Worm (Caenorhabditis elegans) whole organism, L2 larva: ENCODE results near the gene ZK652.8.

Experiments used
- C34F6.9 ChIP-seq: fragments of 150-350 bp; optimal IDR thresholded peaks from 2 replicates; lab custom pipeline; 2014; ENCODE audit warnings: missing biosample characterization, missing genetic modification characterization
- ZK546.5 ChIP-seq: sonication (generic microtip); optimal IDR thresholded peaks from 2 replicates; lab custom pipeline; 2017; ENCODE audit warnings: missing biosample characterization, missing genetic modification characterization
- aly-2 ChIP-seq: fragments of 150-350 bp; optimal IDR thresholded peaks from 2 replicates; lab custom pipeline; 2014; ENCODE audit warnings: missing biosample characterization, missing genetic modification characterization
- blmp-1 ChIP-seq: sonication (generic microtip); optimal IDR thresholded peaks from 2 replicates; lab custom pipeline; 2017; ENCODE audit warnings: missing genetic modification characterization, mild to moderate bottlenecking, missing compliant biosample characterization, antibody characterized with exemption, moderate library complexity; ENCODE audit not compliant: insufficient read depth
- fos-1 ChIP-seq: fragments of 150-350 bp; optimal IDR thresholded peaks from 2 replicates; lab custom pipeline; 2014; ENCODE audit warnings: missing biosample characterization, missing genetic modification characterization
- lsy-2 ChIP-seq, 2 experiments: fragments of 150-350 bp in 1 of 2; sonication (generic microtip) in 1 of 2; optimal IDR thresholded peaks; 2 replicates each; lab custom pipeline; 2014 to 2017; ENCODE audit warnings: missing biosample characterization in 2 of 2, missing genetic modification characterization in 2 of 2
- mab-5 ChIP-seq: fragments of 150-350 bp; optimal IDR thresholded peaks from 2 replicates; lab custom pipeline; 2014; ENCODE audit warnings: missing biosample characterization, missing genetic modification characterization
- mdl-1 ChIP-seq, 2 experiments: fragments of 150-350 bp in 1 of 2; sonication (generic microtip) in 1 of 2; optimal IDR thresholded peaks; 2 replicates each; lab custom pipeline; 2017; ENCODE audit warnings: missing biosample characterization in 2 of 2, missing genetic modification characterization in 2 of 2
- nhr-10 ChIP-seq: sonication (generic microtip); optimal IDR thresholded peaks from 2 replicates; lab custom pipeline; 2017; ENCODE audit warnings: missing biosample characterization, missing genetic modification characterization
- nhr-11 ChIP-seq: fragments of 150-350 bp; optimal IDR thresholded peaks from 2 replicates; lab custom pipeline; 2014; ENCODE audit warnings: missing biosample characterization, missing genetic modification characterization
- nhr-129 ChIP-seq: fragments of 150-350 bp; optimal IDR thresholded peaks from 2 replicates; lab custom pipeline; 2014; ENCODE audit warnings: missing biosample characterization, missing genetic modification characterization
- nhr-23 ChIP-seq: fragments of 150-350 bp; optimal IDR thresholded peaks from 2 replicates; lab custom pipeline; 2014; ENCODE audit warnings: missing biosample characterization, missing genetic modification reagents, missing genetic modification characterization
- nhr-237 ChIP-seq: fragments of 150-350 bp; optimal IDR thresholded peaks from 2 replicates; lab custom pipeline; 2014; ENCODE audit warnings: missing biosample characterization, missing genetic modification characterization
- nhr-77 ChIP-seq: fragments of 150-350 bp; optimal IDR thresholded peaks from 2 replicates; lab custom pipeline; 2014; ENCODE audit warnings: missing biosample characterization, missing genetic modification characterization
- peb-1 ChIP-seq: fragments of 150-350 bp; optimal IDR thresholded peaks from 2 replicates; lab custom pipeline; 2014; ENCODE audit warnings: missing biosample characterization, missing genetic modification characterization
- sem-4 ChIP-seq: fragments of 150-350 bp; optimal IDR thresholded peaks from 2 replicates; lab custom pipeline; 2014; ENCODE audit warnings: missing biosample characterization, missing genetic modification reagents, missing genetic modification characterization
- sma-3 ChIP-seq: sonication (generic microtip); optimal IDR thresholded peaks from 2 replicates; lab custom pipeline; 2016; ENCODE audit warnings: missing genetic modification reagents, missing genetic modification characterization, missing compliant biosample characterization
- unc-62 ChIP-seq: fragments of 150-350 bp; optimal IDR thresholded peaks from 2 replicates; lab custom pipeline; 2014; ENCODE audit warnings: missing biosample characterization, missing genetic modification reagents, missing genetic modification characterization
- ztf-1 ChIP-seq: fragments of 200-800 bp; sonication (Bioruptor generic); conservative IDR thresholded peaks from 2 replicates; pipeline ENCODE4 v1.3.6; 2022; ENCODE audit warnings: missing genetic modification characterization, missing compliant biosample characterization
- ztf-4 ChIP-seq: fragments of 150-350 bp; optimal IDR thresholded peaks from 2 replicates; lab custom pipeline; 2014; ENCODE audit warnings: missing biosample characterization, missing genetic modification characterization

Gene ZK652.8

DNA sequence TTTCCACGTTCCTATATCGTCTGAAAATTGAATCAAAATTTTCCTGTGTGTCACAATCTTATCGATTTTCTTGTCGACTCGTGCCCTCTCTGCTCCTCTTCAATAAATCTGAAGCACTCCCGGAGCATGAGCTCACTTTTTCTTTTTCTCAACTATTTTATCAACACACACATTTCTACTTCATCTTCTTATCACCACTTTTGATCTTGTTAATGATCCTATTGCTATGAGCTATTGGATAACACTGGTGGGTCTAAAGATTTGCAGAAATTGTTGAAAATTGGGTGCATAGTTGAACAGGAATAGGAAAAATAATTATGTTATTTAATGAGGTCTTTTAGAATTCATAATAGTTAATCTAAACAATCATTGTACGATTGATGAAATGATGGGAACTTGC is 38.2 kb downstream of the ZK652.8 start:
- TF ChIP-seq ZK546.5: no peak
- TF ChIP-seq mab-5 (tag; lab: Kevin White, UChicago): no peak
- no peak for TF ChIP-seq mdl-1 (tag; optimal IDR thresholded peaks at IDR 0.05; lab: Kevin White, UChicago)
- no peak for TF ChIP-seq peb-1 (tag; lab: Kevin White, UChicago)
- no peak for TF ChIP-seq aly-2 (tag; lab: Kevin White, UChicago)
- no peak for TF ChIP-seq sem-4 (tag; lab: Kevin White, UChicago)
- no peak for TF ChIP-seq fos-1 (tag; lab: Kevin White, UChicago)
- no peak for TF ChIP-seq ztf-1 (GFP tag; lab: Robert Waterston, UW)
- TF ChIP-seq lsy-2 (tag; optimal IDR thresholded peaks at IDR 0.05; lab: Kevin White, UChicago): no peak
- TF ChIP-seq ztf-4 (tag; lab: Kevin White, UChicago): no peak
- no peak for TF ChIP-seq nhr-11 (tag; lab: Kevin White, UChicago)
- no peak for TF ChIP-seq sma-3 (GFP tag; lab: Kevin White, UChicago)

DNA sequence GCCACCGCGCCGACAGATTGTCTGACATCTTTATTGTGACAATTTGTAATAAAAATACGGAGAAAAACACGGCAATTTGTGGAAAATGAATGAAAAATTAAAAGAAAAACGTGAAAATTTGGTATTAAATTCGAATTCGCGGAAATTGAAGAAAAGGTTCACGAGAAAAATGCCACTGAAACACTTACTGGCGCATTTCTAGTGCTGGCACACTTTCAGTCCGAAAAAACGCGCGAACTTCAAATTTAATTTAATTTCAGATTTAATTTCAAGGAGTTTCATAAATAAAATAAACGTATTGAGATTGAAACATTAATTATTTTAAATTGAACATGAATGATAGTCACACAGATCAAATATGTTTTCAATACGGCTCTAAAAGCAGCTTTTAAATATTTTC is 48.1 kb downstream of the ZK652.8 start, which contains the start of gene cyk-7:
TSS of gene cyk-7 (minus strand) at position 99 of the 400 bp plus-strand sequence.
- TF ChIP-seq blmp-1 (tag; lab: Kevin White, UChicago) (no peak), nhr-237 (tag; lab: Kevin White, UChicago) (no peak), lsy-2 (tag; optimal IDR thresholded peaks at IDR 0.05; lab: Kevin White, UChicago) (peak in 1 of 2 experiments; percentile 37), nhr-77 (tag; lab: Kevin White, UChicago) (no peak), aly-2 (tag; lab: Kevin White, UChicago) (no peak), C34F6.9 (tag; lab: Kevin White, UChicago) (no peak)

ce11 chrIII:7792970-7793369 is 50.5 kb downstream of the ZK652.8 start:
- TF ChIP-seq ztf-1 (GFP tag; lab: Robert Waterston, UW) (no peak), unc-62 (GFP tag; lab: Kevin White, UChicago) (peak; percentile 10), lsy-2 (tag; optimal IDR thresholded peaks at IDR 0.05; lab: Kevin White, UChicago) (peak in 1 of 2 experiments; percentile 21), mab-5 (tag; lab: Kevin White, UChicago) (peak; percentile 71)

- TF ChIP-seq nhr-10 (tag; lab: Kevin White, UChicago): no peak
- peak in 1 of 2 experiments; percentile 76 for TF ChIP-seq lsy-2 (tag; optimal IDR thresholded peaks at IDR 0.05; lab: Kevin White, UChicago)
- no peak for TF ChIP-seq nhr-129
- no peak for TF ChIP-seq nhr-23 (tag; lab: Kevin White, UChicago)
Observed at ce11 chrIII:7792209-7792608, 51.2 kb downstream of the ZK652.8 start.
